Worm (Caenorhabditis elegans) whole organism, L4 larva: ENCODE measurements around the gene wrm-1.

ENCODE experiments used
- Y105C5A.15 ChIP-seq: fragments of 200-800 bp; sonication (Bioruptor generic); IDR thresholded peaks from 2 replicates; pipeline ENCODE4 v1.3.6; 2022; ENCODE audit warnings: missing genetic modification characterization, missing compliant biosample characterization
- ZK546.5 ChIP-seq, 2 experiments: sonication (generic microtip); optimal IDR thresholded peaks; 2 replicates each; lab custom pipeline; 2017; ENCODE audit warnings: missing biosample characterization in 2 of 2, missing genetic modification characterization in 2 of 2
- aly-2 ChIP-seq: sonication (generic microtip); optimal IDR thresholded peaks from 2 replicates; lab custom pipeline; 2018; ENCODE audit warnings: missing biosample characterization, missing genetic modification characterization
- ceh-82 ChIP-seq: sonication (generic microtip); optimal IDR thresholded peaks from 2 replicates; lab custom pipeline; 2017; ENCODE audit warnings: missing biosample characterization, missing genetic modification characterization
- cey-2 ChIP-seq: sonication (generic microtip); optimal IDR thresholded peaks from 3 replicates; lab custom pipeline; 2017; ENCODE audit warnings: missing genetic modification characterization, mild to moderate bottlenecking, missing compliant biosample characterization, antibody characterized with exemption, borderline replicate concordance; ENCODE audit not compliant: insufficient read depth
- fkh-10 ChIP-seq: fragments of 150-350 bp; optimal IDR thresholded peaks from 2 replicates; lab custom pipeline; 2014; ENCODE audit warnings: missing biosample characterization, missing genetic modification reagents, missing genetic modification characterization
- lin-1 ChIP-seq: fragments of 200-800 bp; sonication (Bioruptor generic); IDR thresholded peaks from 2 replicates; pipeline ENCODE4 v1.3.6; 2022; ENCODE audit warnings: missing genetic modification reagents, missing genetic modification characterization, missing compliant biosample characterization
- lsy-2 ChIP-seq, 2 experiments: fragments of 150-350 bp in 1 of 2; sonication (generic microtip) in 1 of 2; optimal IDR thresholded peaks; 2 replicates each; lab custom pipeline; 2014 to 2017; ENCODE audit warnings: missing biosample characterization in 2 of 2, missing genetic modification characterization in 2 of 2
- mdl-1 ChIP-seq, 2 experiments: fragments of 150-350 bp in 1 of 2; sonication (generic microtip) in 1 of 2; optimal IDR thresholded peaks; 2 replicates each; lab custom pipeline; 2014 to 2017; ENCODE audit warnings: missing biosample characterization in 2 of 2, missing genetic modification characterization in 2 of 2
- nhr-28 ChIP-seq: fragments of 150-350 bp; optimal IDR thresholded peaks from 2 replicates; lab custom pipeline; 2014; ENCODE audit warnings: missing biosample characterization, missing genetic modification characterization
- nhr-41 ChIP-seq: fragments of 200-800 bp; sonication (Bioruptor generic); IDR thresholded peaks from 2 replicates; pipeline ENCODE4 v1.3.6; 2022; ENCODE audit warnings: missing genetic modification reagents, missing genetic modification characterization, missing compliant biosample characterization
- nhr-76 ChIP-seq: fragments of 150-350 bp; optimal IDR thresholded peaks from 2 replicates; lab custom pipeline; 2014; ENCODE audit warnings: missing biosample characterization, missing genetic modification characterization
- pha-4 ChIP-seq, 2 experiments: fragments of 150-350 bp in 1 of 2; fragments of 200-800 bp in 1 of 2; sonication (Bioruptor generic) in 1 of 2; IDR thresholded peaks in 1 of 2; optimal IDR thresholded peaks in 1 of 2; 2 replicates each; pipeline versions ENCODE4 v1.3.6 to Lab custom; 2014 to 2022; ENCODE audit warnings: missing genetic modification characterization in 2 of 2, missing genetic modification reagents in 2 of 2, missing biosample characterization in 1 of 2, missing compliant biosample characterization in 1 of 2
- snpc-4 ChIP-seq: fragments of 150-350 bp; optimal IDR thresholded peaks from 2 replicates; lab custom pipeline; 2014; ENCODE audit warnings: missing biosample characterization, missing genetic modification characterization

DNA sequence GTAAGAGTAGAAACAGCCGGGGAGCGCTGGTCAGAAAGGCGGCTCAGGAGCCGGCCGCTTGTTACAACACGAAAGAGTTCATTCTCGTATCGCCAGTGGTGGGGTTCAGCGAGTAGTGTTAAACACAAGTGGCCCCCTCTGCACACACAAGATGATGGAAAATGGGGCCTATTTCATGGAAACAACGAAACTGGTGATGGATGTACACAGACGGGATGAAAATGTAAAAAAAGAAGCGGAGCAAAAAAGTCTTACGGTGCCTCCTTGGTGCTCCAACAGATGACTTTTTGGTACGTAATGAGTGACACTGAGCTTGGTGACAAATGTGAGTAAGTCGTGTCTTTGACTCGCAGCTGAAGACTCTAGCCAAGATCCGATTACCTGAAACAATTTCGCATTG lies 14.6 kb upstream of the wrm-1 start:
- TF ChIP-seq nhr-76 (tag; lab: Kevin White, UChicago) = no peak
- no peak for TF ChIP-seq nhr-41 (GFP tag; lab: Robert Waterston, UW)
- no peak for TF ChIP-seq lsy-2 (tag; optimal IDR thresholded peaks at IDR 0.05; lab: Kevin White, UChicago)
- no peak for TF ChIP-seq ceh-82
- TF ChIP-seq Y105C5A.15 (GFP tag; lab: Robert Waterston, UW) = no peak
- TF ChIP-seq fkh-10 (GFP tag; lab: Kevin White, UChicago) = no peak
- no peak for TF ChIP-seq mdl-1 (tag; optimal IDR thresholded peaks at IDR 0.05; lab: Kevin White, UChicago)
- no peak for TF ChIP-seq lin-1 (GFP tag; lab: Robert Waterston, UW)
- TF ChIP-seq pha-4 (GFP tag; IDR thresholded peaks at IDR 0.05; lab: Robert Waterston, UW) = no peak
- TF ChIP-seq pha-4 (tag; optimal IDR thresholded peaks at IDR 0.05; lab: Kevin White, UChicago) = no peak
- no peak for TF ChIP-seq cey-2 (tag; lab: Kevin White, UChicago)
- no peak for TF ChIP-seq nhr-28
- TF ChIP-seq aly-2 (tag; lab: Kevin White, UChicago) = no peak
- TF ChIP-seq snpc-4 = no peak
- TF ChIP-seq ZK546.5 (tag; optimal IDR thresholded peaks at IDR 0.05; lab: Kevin White, UChicago) = no peak
